Fruit fly (Drosophila melanogaster): ENCODE data around the gene ric8a.

DNA sequence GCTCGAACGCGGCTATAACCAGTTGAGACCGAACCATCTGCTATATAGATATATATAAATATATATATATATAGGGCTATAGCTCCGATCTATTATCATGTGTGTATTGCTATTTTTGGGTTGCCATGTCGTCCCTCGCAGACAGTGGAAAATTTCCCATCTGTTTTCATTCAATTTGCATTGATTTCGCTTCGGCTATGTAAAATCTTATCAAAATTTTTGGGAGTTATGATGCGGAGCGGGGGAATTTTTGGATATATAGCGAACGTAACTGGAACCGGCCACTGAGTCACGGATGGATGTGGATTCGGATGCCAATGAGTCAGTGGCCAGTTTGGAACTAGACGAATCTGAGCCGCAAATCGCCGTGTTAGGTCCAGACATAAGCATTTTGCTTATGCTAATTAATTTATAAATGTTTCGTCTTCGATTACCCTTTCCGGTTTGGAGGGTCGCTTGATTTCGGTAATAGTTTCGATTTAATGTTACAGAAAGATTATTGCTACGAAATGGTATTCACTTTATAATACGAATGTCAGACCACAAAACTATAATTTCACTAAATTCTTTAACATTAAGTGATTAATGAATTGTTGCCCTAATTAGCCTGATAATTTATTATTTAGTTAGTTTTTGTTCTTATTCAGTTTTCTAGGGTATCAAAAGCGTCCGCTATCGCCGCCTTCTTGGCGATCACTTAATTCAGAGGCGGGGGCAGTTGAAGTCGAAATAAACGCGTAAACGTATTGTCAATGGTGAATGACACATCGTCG, 41.9 kb downstream of the ric8a start:
- no peak for TF ChIP-seq pan (optimal IDR thresholded peaks at IDR 0.05)
- TF ChIP-seq psq (optimal IDR thresholded peaks at IDR 0.05): no peak
- TF ChIP-seq EcR (GFP tag; optimal IDR thresholded peaks at IDR 0.05): no peak
- TF ChIP-seq CG8478 (optimal IDR thresholded peaks at IDR 0.05): no peak
